Worm (Caenorhabditis elegans) whole organism, L3 larva: ENCODE data around the gene Y116A8C.29.

Experiments
- R02D3.7 ChIP-seq: fragments of 150-350 bp; optimal IDR thresholded peaks from 2 replicates; lab custom pipeline; 2014; ENCODE audit warnings: missing biosample characterization, missing genetic modification characterization
- aly-2 ChIP-seq: fragments of 150-350 bp; optimal IDR thresholded peaks from 2 replicates; lab custom pipeline; 2014; ENCODE audit warnings: missing biosample characterization, missing genetic modification characterization
- ama-1 ChIP-seq: fragments of 150-350 bp; optimal IDR thresholded peaks from 2 replicates; lab custom pipeline; 2018
- ceh-16 ChIP-seq: sonication (generic microtip); optimal IDR thresholded peaks from 2 replicates; lab custom pipeline; 2017; ENCODE audit warnings: missing biosample characterization, missing genetic modification characterization
- ceh-28 ChIP-seq: fragments of 150-350 bp; optimal IDR thresholded peaks from 2 replicates; lab custom pipeline; 2014; ENCODE audit warnings: missing biosample characterization, missing genetic modification reagents, missing genetic modification characterization
- ceh-82 ChIP-seq: fragments of 150-350 bp; optimal IDR thresholded peaks from 2 replicates; lab custom pipeline; 2014; ENCODE audit warnings: missing biosample characterization, missing genetic modification characterization
- ceh-9 ChIP-seq: sonication (generic microtip); optimal IDR thresholded peaks from 2 replicates; lab custom pipeline; 2018; ENCODE audit warnings: missing biosample characterization, missing genetic modification characterization
- daf-12 ChIP-seq: fragments of 150-350 bp; optimal IDR thresholded peaks from 2 replicates; lab custom pipeline; 2014; ENCODE audit warnings: missing biosample characterization, missing genetic modification reagents, missing genetic modification characterization
- egl-5 ChIP-seq: fragments of 150-350 bp; optimal IDR thresholded peaks from 2 replicates; lab custom pipeline; 2017; ENCODE audit warnings: missing biosample characterization, missing genetic modification reagents, missing genetic modification characterization, inconsistent platforms
- elt-1 ChIP-seq: fragments of 150-350 bp; optimal IDR thresholded peaks from 2 replicates; lab custom pipeline; 2014; ENCODE audit warnings: missing biosample characterization, missing genetic modification characterization
- elt-2 ChIP-seq: sonication (generic microtip); optimal IDR thresholded peaks from 2 replicates; lab custom pipeline; 2016; ENCODE audit warnings: missing genetic modification reagents, mild to moderate bottlenecking, missing genetic modification characterization, missing compliant biosample characterization
- elt-3 ChIP-seq, 3 experiments: fragments of 150-350 bp in 1 of 3; sonication (generic microtip) in 2 of 3; optimal IDR thresholded peaks; 2 replicates in 2 of 3; 4 replicates in 1 of 3; lab custom pipeline; 2014 to 2017; ENCODE audit warnings: missing biosample characterization in 3 of 3, missing genetic modification characterization in 3 of 3
- eor-1 ChIP-seq, 2 experiments: fragments of 150-350 bp; optimal IDR thresholded peaks; 2 replicates each; lab custom pipeline; 2014 to 2018; ENCODE audit warnings: missing biosample characterization in 2 of 2, missing genetic modification characterization in 2 of 2
- fkh-10 ChIP-seq: sonication (generic microtip); optimal IDR thresholded peaks from 2 replicates; lab custom pipeline; 2017; ENCODE audit warnings: missing biosample characterization, missing genetic modification reagents, missing genetic modification characterization
- fos-1 ChIP-seq: fragments of 150-350 bp; optimal IDR thresholded peaks from 2 replicates; lab custom pipeline; 2014; ENCODE audit warnings: missing biosample characterization, missing genetic modification characterization
- hmg-11 ChIP-seq: sonication (generic microtip); optimal IDR thresholded peaks from 2 replicates; lab custom pipeline; 2016; ENCODE audit warnings: missing genetic modification characterization, missing compliant biosample characterization
- jun-1 ChIP-seq: fragments of 150-350 bp; optimal IDR thresholded peaks from 2 replicates; lab custom pipeline; 2014; ENCODE audit warnings: missing biosample characterization, missing genetic modification reagents, missing genetic modification characterization
- lin-15B ChIP-seq: fragments of 150-350 bp; optimal IDR thresholded peaks from 2 replicates; lab custom pipeline; 2014; ENCODE audit warnings: missing biosample characterization, missing genetic modification characterization
- lin-39 ChIP-seq: fragments of 150-350 bp; optimal IDR thresholded peaks from 2 replicates; lab custom pipeline; 2018; ENCODE audit warnings: missing biosample characterization, missing genetic modification reagents, missing genetic modification characterization
- lsy-12 ChIP-seq: sonication (generic microtip); optimal IDR thresholded peaks from 2 replicates; lab custom pipeline; 2016; ENCODE audit warnings: mild to moderate bottlenecking, missing genetic modification characterization, missing compliant biosample characterization
- mml-1 ChIP-seq: fragments of 150-350 bp; sonication (generic microtip); optimal IDR thresholded peaks from 3 replicates; lab custom pipeline; 2014; ENCODE audit warnings: missing biosample characterization, missing genetic modification characterization
- nfya-1 ChIP-seq: sonication (generic microtip); optimal IDR thresholded peaks from 2 replicates; lab custom pipeline; 2017; ENCODE audit warnings: missing genetic modification characterization, mild to moderate bottlenecking, missing compliant biosample characterization, antibody characterized with exemption, moderate library complexity; ENCODE audit not compliant: insufficient read depth
- nhr-11 ChIP-seq: fragments of 150-350 bp; optimal IDR thresholded peaks from 2 replicates; lab custom pipeline; 2014; ENCODE audit warnings: missing biosample characterization, missing genetic modification characterization
- nhr-12 ChIP-seq: fragments of 150-350 bp; optimal IDR thresholded peaks from 2 replicates; lab custom pipeline; 2014; ENCODE audit warnings: missing biosample characterization, missing genetic modification characterization
- nhr-23 ChIP-seq: fragments of 150-350 bp; optimal IDR thresholded peaks from 2 replicates; lab custom pipeline; 2014; ENCODE audit warnings: missing biosample characterization, missing genetic modification reagents, missing genetic modification characterization
- nhr-237 ChIP-seq: fragments of 150-350 bp; optimal IDR thresholded peaks from 2 replicates; lab custom pipeline; 2014; ENCODE audit warnings: missing biosample characterization, missing genetic modification characterization
- nhr-25 ChIP-seq: sonication (generic microtip); optimal IDR thresholded peaks from 2 replicates; lab custom pipeline; 2017; ENCODE audit warnings: missing biosample characterization, missing genetic modification characterization
- nhr-43 ChIP-seq: sonication (generic microtip); optimal IDR thresholded peaks from 2 replicates; lab custom pipeline; 2016; ENCODE audit warnings: mild to moderate bottlenecking, missing genetic modification characterization, missing compliant biosample characterization; ENCODE audit not compliant: poor library complexity, severe bottlenecking
- nhr-67 ChIP-seq: fragments of 150-350 bp; optimal IDR thresholded peaks from 2 replicates; lab custom pipeline; 2014; ENCODE audit warnings: missing biosample characterization, missing genetic modification characterization
- nhr-76 ChIP-seq: fragments of 150-350 bp; sonication (generic microtip); optimal IDR thresholded peaks from 5 replicates; lab custom pipeline; 2014; ENCODE audit warnings: missing biosample characterization, missing genetic modification characterization
- nhr-77 ChIP-seq: fragments of 150-350 bp; optimal IDR thresholded peaks from 2 replicates; lab custom pipeline; 2014; ENCODE audit warnings: missing biosample characterization, missing genetic modification characterization
- pha-4 ChIP-seq: fragments of 150-350 bp; optimal IDR thresholded peaks from 2 replicates; lab custom pipeline; 2014; ENCODE audit warnings: missing biosample characterization, missing genetic modification reagents, missing genetic modification characterization
- skn-1 ChIP-seq: fragments of 150-350 bp; optimal IDR thresholded peaks from 2 replicates; lab custom pipeline; 2014; ENCODE audit warnings: missing biosample characterization, missing genetic modification characterization
- snpc-4 ChIP-seq: fragments of 150-350 bp; optimal IDR thresholded peaks from 2 replicates; lab custom pipeline; 2014; ENCODE audit warnings: missing biosample characterization, missing genetic modification characterization
- tbx-2 ChIP-seq: sonication (generic microtip); optimal IDR thresholded peaks from 2 replicates; lab custom pipeline; 2016; ENCODE audit warnings: mild to moderate bottlenecking, missing genetic modification characterization, missing compliant biosample characterization
- unc-39 ChIP-seq: sonication (generic microtip); optimal IDR thresholded peaks from 4 replicates; lab custom pipeline; 2017; ENCODE audit warnings: missing biosample characterization, missing genetic modification characterization
- unc-62 ChIP-seq: fragments of 150-350 bp; sonication (generic microtip); optimal IDR thresholded peaks from 4 replicates; lab custom pipeline; 2014; ENCODE audit warnings: missing biosample characterization, missing genetic modification reagents, missing genetic modification characterization
- ztf-11 ChIP-seq: fragments of 150-350 bp; optimal IDR thresholded peaks from 2 replicates; lab custom pipeline; 2014; ENCODE audit warnings: missing biosample characterization, missing genetic modification characterization
- ztf-4 ChIP-seq: fragments of 150-350 bp; optimal IDR thresholded peaks from 2 replicates; lab custom pipeline; 2014; ENCODE audit warnings: missing biosample characterization, missing genetic modification characterization

Y116A8C.29 gene

DNA sequence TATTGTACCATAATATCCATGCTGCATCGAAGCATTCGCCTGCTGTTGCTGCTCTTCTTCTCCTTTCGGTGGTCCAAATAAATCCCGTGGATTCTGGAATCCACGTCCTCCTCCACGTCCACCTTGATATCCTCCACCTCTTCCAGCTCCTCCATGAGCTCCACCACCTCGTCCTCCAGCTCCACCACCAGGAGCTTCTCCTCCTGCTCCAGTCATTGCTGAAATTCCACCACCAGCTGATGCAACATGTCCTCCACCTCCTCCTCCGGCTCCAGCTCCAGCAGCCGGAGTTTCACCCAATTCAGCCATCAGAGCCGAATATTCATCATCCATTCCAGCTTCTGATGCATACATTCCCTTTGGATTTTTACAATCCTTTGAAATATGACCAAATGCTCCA, 11.8 kb downstream of the Y116A8C.29 start:
- TF ChIP-seq ceh-82 (tag; lab: Kevin White, UChicago) (no peak), unc-39 (tag; lab: Kevin White, UChicago) (no peak)
- TF ChIP-seq, all 47 proteins: peak for 0

DNA sequence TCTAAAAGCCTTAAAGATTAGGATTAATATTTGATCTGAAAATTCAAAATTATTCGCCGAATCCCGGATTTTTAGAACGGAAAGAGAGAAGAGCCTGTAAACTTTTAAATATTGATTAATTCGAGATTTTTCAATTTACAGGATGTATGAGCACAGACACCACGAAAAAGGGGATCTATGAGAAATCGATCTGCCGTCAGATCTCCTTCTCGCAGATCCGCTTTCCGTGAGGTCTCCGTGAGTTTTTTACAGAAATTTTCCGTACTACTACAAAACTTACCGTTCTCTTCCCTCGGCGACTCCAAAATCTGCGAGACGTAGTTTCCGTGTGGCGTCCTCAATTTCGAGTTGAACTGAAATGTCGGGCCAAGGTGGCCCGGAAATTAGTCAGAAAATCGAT, 14.4 kb downstream of the Y116A8C.29 start:
- TF ChIP-seq ceh-16, result no peak
- no peak for TF ChIP-seq eor-1 (tag; optimal IDR thresholded peaks at IDR 0.05; lab: Kevin White, UChicago)
- no peak for TF ChIP-seq nfya-1 (tag; lab: Kevin White, UChicago)
- no peak for TF ChIP-seq nhr-67 (tag; lab: Kevin White, UChicago)
- no peak for TF ChIP-seq fkh-10 (GFP tag; lab: Kevin White, UChicago)
- TF ChIP-seq snpc-4 (tag; lab: Kevin White, UChicago), result no peak
- TF ChIP-seq nhr-11 (tag; lab: Kevin White, UChicago), result no peak
- TF ChIP-seq nhr-25 (tag; lab: Kevin White, UChicago), result no peak
- TF ChIP-seq nhr-43, result no peak
- TF ChIP-seq elt-3 (tag; optimal IDR thresholded peaks at IDR 0.05; lab: Kevin White, UChicago), result no peak
- TF ChIP-seq jun-1 (tag; lab: Kevin White, UChicago), result no peak
- no peak for TF ChIP-seq skn-1 (tag; lab: Kevin White, UChicago)

DNA sequence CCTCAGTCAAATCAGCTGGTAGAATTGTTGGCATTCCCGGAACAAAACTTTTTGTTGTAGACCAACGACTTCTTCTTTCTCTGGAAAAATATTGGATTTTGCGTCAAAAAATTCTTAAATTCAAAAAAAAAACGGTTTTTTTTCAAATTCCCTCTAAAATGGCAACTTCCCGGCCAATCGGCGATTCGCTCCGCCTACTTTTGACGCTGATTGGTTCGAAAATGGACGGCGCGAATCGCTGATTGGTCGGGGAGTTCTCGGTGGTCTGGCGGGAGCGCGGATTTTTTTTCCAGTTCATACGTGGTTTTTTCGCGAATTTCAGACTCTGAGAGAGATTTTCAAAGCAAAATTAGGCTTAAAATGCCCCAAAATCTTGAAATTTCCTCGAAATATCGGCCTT, 15.0 kb downstream of the Y116A8C.29 start:
- TF ChIP-seq unc-62 (GFP tag; lab: Kevin White, UChicago), result no peak
- peak; percentile 87 for TF ChIP-seq nfya-1 (tag; lab: Kevin White, UChicago)

DNA sequence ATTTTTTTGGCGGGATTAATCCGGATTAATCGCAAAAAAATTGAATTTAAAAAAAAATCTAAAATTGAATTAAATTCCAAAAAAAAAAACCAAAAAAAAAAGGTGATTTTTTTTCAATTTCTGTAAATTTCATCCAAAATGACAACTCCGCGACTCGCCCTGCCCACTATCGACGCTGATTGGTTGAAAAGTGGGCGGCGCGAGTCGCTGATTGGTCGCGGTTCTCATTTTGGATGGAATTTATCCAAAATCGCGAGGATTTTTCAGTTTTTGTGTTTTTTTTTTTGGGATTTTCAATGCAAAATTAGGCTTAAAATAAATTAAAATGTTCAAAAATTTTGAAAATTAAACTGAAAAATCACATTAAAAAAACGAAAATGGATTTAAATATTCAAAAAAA, 15.6 kb downstream of the Y116A8C.29 start:
- TF ChIP-seq ztf-4, result no peak
- TF ChIP-seq nfya-1 (tag; lab: Kevin White, UChicago), result peak; percentile 91
- no peak for TF ChIP-seq elt-1
- TF ChIP-seq nhr-12 (tag; lab: Kevin White, UChicago), result no peak
- no peak for TF ChIP-seq nhr-237 (tag; lab: Kevin White, UChicago)
- no peak for TF ChIP-seq ceh-9
- no peak for TF ChIP-seq ama-1 (lab: Kevin White, UChicago)

DNA sequence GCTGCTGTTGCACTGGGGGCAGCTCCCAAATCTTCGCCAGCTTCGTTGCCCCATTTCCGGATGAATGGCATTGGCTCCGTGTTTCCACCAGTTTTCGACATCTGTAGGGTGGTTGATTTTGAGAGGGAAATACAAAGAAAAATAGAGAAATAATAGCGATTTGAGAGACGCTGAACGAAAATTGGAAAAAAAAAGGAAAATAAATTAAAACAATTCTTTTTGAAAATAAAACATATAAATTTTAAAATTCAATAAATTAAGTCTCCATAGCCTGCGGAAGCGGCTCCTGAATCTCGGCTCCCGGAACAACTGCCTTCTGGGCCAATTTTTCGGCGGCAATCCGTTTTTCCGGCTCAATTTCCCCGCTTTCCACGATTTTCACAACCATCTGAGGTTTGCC, 17.1 kb downstream of the Y116A8C.29 start, which contains the start of gene sfa-1:
TSS of gene sfa-1 (minus strand) at position 101 of the 400 bp plus-strand sequence.
- TF ChIP-seq fkh-10 (GFP tag; lab: Kevin White, UChicago) (no peak), aly-2 (no peak), ceh-28 (tag; lab: Kevin White, UChicago) (no peak), lin-15B (tag; lab: Kevin White, UChicago) (no peak), nhr-11 (tag; lab: Kevin White, UChicago) (no peak), ama-1 (lab: Kevin White, UChicago) (no peak), fos-1 (no peak), nhr-12 (tag; lab: Kevin White, UChicago) (no peak), nhr-76 (tag; lab: Kevin White, UChicago) (no peak), nhr-23 (tag; lab: Kevin White, UChicago) (no peak), egl-5 (tag; lab: Kevin White, UChicago) (no peak), ceh-9 (no peak), R02D3.7 (no peak), mml-1 (tag; lab: Kevin White, UChicago) (no peak), nhr-43 (no peak)

DNA sequence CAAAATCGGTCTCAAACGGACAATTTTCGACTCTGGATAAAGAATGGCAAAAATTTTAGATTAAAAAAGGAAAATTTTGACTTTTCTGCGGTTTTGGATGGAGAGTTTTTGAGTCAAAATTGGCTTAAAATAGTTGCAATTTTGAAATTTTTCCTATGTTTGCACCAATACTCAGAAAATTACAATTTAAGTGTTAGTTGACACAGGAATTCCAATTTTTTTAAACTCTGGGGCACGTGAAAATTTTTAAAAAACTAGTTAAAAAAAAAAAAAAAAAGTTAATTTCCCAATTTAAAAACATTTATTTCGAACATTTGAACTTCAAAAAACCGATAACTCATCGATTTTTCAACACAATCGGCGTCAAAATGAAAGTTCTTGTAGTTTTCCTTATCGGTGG, 18.0 kb downstream of the Y116A8C.29 start, which contains the start of gene Y116A8C.33:
TSS of gene Y116A8C.33 (plus strand) at position 301 of the 400 bp plus-strand sequence.
- TF ChIP-seq ztf-11 (tag; lab: Kevin White, UChicago) (no peak), daf-12 (tag; lab: Kevin White, UChicago) (no peak), lsy-12 (no peak), pha-4 (tag; lab: Kevin White, UChicago) (no peak), nhr-77 (tag; lab: Kevin White, UChicago) (no peak), fkh-10 (GFP tag; lab: Kevin White, UChicago) (no peak), nhr-67 (tag; lab: Kevin White, UChicago) (no peak), snpc-4 (tag; lab: Kevin White, UChicago) (no peak), unc-62 (GFP tag; lab: Kevin White, UChicago) (no peak), eor-1 (tag; optimal IDR thresholded peaks at IDR 0.05; lab: Kevin White, UChicago) (no peak), lin-39 (tag; lab: Kevin White, UChicago) (no peak), nhr-12 (tag; lab: Kevin White, UChicago) (no peak), tbx-2 (no peak), nhr-23 (tag; lab: Kevin White, UChicago) (no peak), elt-2 (tag; lab: Kevin White, UChicago) (no peak), hmg-11 (no peak)
